Worm (Caenorhabditis elegans) whole organism, young adult: ENCODE measurements around the gene D1086.7.
"Not testable (repeated sequence)": the region's sequence is repeated elsewhere in the genome, so short reads cannot be mapped to it uniquely, and the experiment has no call there.

ENCODE experiments used
- B0019.2 ChIP-seq: fragments of 200-800 bp; sonication (Bioruptor generic); conservative IDR thresholded peaks from 2 replicates; pipeline ENCODE4 v1.3.6; 2022; ENCODE audit warnings: missing genetic modification reagents, missing genetic modification characterization, missing compliant biosample characterization
- C06A6.2 ChIP-seq: fragments of 200-800 bp; sonication (Bioruptor generic); conservative IDR thresholded peaks from 2 replicates; pipeline ENCODE4 v1.3.6; 2022; ENCODE audit warnings: missing genetic modification characterization, missing compliant biosample characterization
- C17E4.6 ChIP-seq: fragments of 200-800 bp; sonication (Bioruptor generic); IDR thresholded peaks from 2 replicates; pipeline ENCODE4 v1.3.6; 2022; ENCODE audit warnings: missing genetic modification reagents, missing genetic modification characterization, missing compliant biosample characterization
- D2030.7 ChIP-seq: fragments of 200-800 bp; sonication (Bioruptor generic); IDR thresholded peaks from 2 replicates; pipeline ENCODE4 v1.3.6; 2022; ENCODE audit warnings: missing genetic modification reagents, missing genetic modification characterization, missing compliant biosample characterization
- F33H1.4 ChIP-seq: fragments of 200-800 bp; sonication (Bioruptor generic); IDR thresholded peaks from 2 replicates; pipeline ENCODE4 v1.3.6; 2022; ENCODE audit warnings: missing genetic modification reagents, missing genetic modification characterization, missing compliant biosample characterization
- F37B4.10 ChIP-seq: fragments of 200-800 bp; sonication (Bioruptor generic); IDR thresholded peaks from 2 replicates; pipeline ENCODE4 v1.3.6; 2022; ENCODE audit warnings: missing genetic modification characterization, missing compliant biosample characterization
- K11D2.4 ChIP-seq: fragments of 200-800 bp; sonication (Bioruptor generic); IDR thresholded peaks from 2 replicates; pipeline ENCODE4 v1.3.6; 2022; ENCODE audit warnings: missing genetic modification reagents, missing genetic modification characterization, missing compliant biosample characterization
- K12H6.12 ChIP-seq: fragments of 200-800 bp; sonication (Bioruptor generic); optimal IDR thresholded peaks from 2 replicates; lab custom pipeline; 2018; ENCODE audit warnings: mild to moderate bottlenecking, missing genetic modification characterization, missing compliant biosample characterization
- Y53F4B.3 ChIP-seq: fragments of 200-800 bp; sonication (Bioruptor generic); IDR thresholded peaks from 2 replicates; pipeline ENCODE4 v1.3.6; 2022; ENCODE audit warnings: missing genetic modification reagents, missing genetic modification characterization, missing compliant biosample characterization
- Y56A3A.18 ChIP-seq: fragments of 200-800 bp; sonication (Bioruptor generic); IDR thresholded peaks from 2 replicates; pipeline ENCODE4 v1.3.6; 2022; ENCODE audit warnings: missing genetic modification reagents, missing genetic modification characterization, missing compliant biosample characterization
- Y67H2A.10 ChIP-seq: fragments of 200-800 bp; sonication (Bioruptor generic); conservative IDR thresholded peaks from 2 replicates; pipeline ENCODE4 v1.3.6; 2022; ENCODE audit warnings: missing genetic modification reagents, missing genetic modification characterization, missing compliant biosample characterization
- Y95B8A.8 ChIP-seq: fragments of 200-800 bp; sonication (Bioruptor generic); IDR thresholded peaks from 2 replicates; pipeline ENCODE4 v1.3.6; 2022; ENCODE audit warnings: missing genetic modification reagents, missing genetic modification characterization, missing compliant biosample characterization
- ZK185.1 ChIP-seq: sonication (generic microtip); optimal IDR thresholded peaks from 2 replicates; lab custom pipeline; 2016; ENCODE audit warnings: mild to moderate bottlenecking, missing genetic modification characterization, missing compliant biosample characterization; ENCODE audit not compliant: poor library complexity, severe bottlenecking
- aptf-2 ChIP-seq: fragments of 200-800 bp; sonication (Bioruptor generic); conservative IDR thresholded peaks from 2 replicates; pipeline ENCODE4 v1.3.6; 2022; ENCODE audit warnings: missing genetic modification reagents, missing genetic modification characterization, missing compliant biosample characterization
- athp-1 ChIP-seq: sonication (generic microtip); optimal IDR thresholded peaks from 2 replicates; lab custom pipeline; 2017; ENCODE audit warnings: mild to moderate bottlenecking, missing genetic modification characterization, missing compliant biosample characterization
- attf-3 ChIP-seq: fragments of 200-800 bp; sonication (Bioruptor generic); conservative IDR thresholded peaks from 2 replicates; pipeline ENCODE4 v1.3.6; 2022; ENCODE audit warnings: missing genetic modification reagents, missing genetic modification characterization, missing compliant biosample characterization
- bed-2 ChIP-seq: fragments of 200-800 bp; sonication (Bioruptor generic); IDR thresholded peaks from 2 replicates; pipeline ENCODE4 v1.3.6; 2022; ENCODE audit warnings: missing genetic modification reagents, missing genetic modification characterization, missing compliant biosample characterization
- cebp-1 ChIP-seq, 2 experiments: fragments of 200-800 bp in 1 of 2; sonication (Bioruptor generic) in 1 of 2; sonication (generic microtip) in 1 of 2; IDR thresholded peaks in 1 of 2; optimal IDR thresholded peaks in 1 of 2; 2 replicates each; pipeline versions ENCODE4 v1.3.6 to Lab custom; 2017 to 2022; ENCODE audit warnings: missing compliant biosample characterization in 2 of 2, missing genetic modification characterization in 2 of 2, mild to moderate bottlenecking in 1 of 2, missing genetic modification reagents in 1 of 2, moderate library complexity in 1 of 2
- cebp-2 ChIP-seq: fragments of 200-800 bp; sonication (Bioruptor generic); IDR thresholded peaks from 2 replicates; pipeline ENCODE4 v1.3.6; 2022; ENCODE audit warnings: missing genetic modification characterization, missing compliant biosample characterization
- ceh-100 ChIP-seq: fragments of 200-800 bp; sonication (Bioruptor generic); IDR thresholded peaks from 2 replicates; pipeline ENCODE4 v1.3.6; 2022; ENCODE audit warnings: missing genetic modification reagents, missing genetic modification characterization, missing compliant biosample characterization
- ceh-27 ChIP-seq: fragments of 200-800 bp; sonication (Bioruptor generic); optimal IDR thresholded peaks from 2 replicates; lab custom pipeline; 2018; ENCODE audit warnings: mild to moderate bottlenecking, missing genetic modification characterization, moderate library complexity, missing compliant biosample characterization
- dox-1 ChIP-seq: fragments of 200-800 bp; sonication (Bioruptor generic); IDR thresholded peaks from 2 replicates; pipeline ENCODE4 v1.3.6; 2022; ENCODE audit warnings: missing genetic modification reagents, missing genetic modification characterization, missing compliant biosample characterization
- egl-18 ChIP-seq: fragments of 200-800 bp; sonication (Bioruptor generic); IDR thresholded peaks from 2 replicates; pipeline ENCODE4 v1.3.6; 2022; ENCODE audit warnings: missing genetic modification reagents, missing genetic modification characterization, missing compliant biosample characterization
- hmg-1.2 ChIP-seq: fragments of 200-800 bp; sonication (Bioruptor generic); IDR thresholded peaks from 2 replicates; pipeline ENCODE4 v1.3.6; 2022; ENCODE audit warnings: missing genetic modification reagents, missing genetic modification characterization, missing compliant biosample characterization
- hmg-20 ChIP-seq: fragments of 200-800 bp; sonication (Bioruptor generic); IDR thresholded peaks from 2 replicates; pipeline ENCODE4 v1.3.6; 2022; ENCODE audit warnings: missing genetic modification reagents, missing genetic modification characterization, missing compliant biosample characterization
- hsf-1 ChIP-seq: fragments of 200-800 bp; sonication (Bioruptor generic); IDR thresholded peaks from 2 replicates; pipeline ENCODE4 v1.3.6; 2022; ENCODE audit warnings: missing genetic modification reagents, missing genetic modification characterization, missing compliant biosample characterization
- lin-26 ChIP-seq: fragments of 200-800 bp; sonication (Bioruptor generic); IDR thresholded peaks from 2 replicates; pipeline ENCODE4 v1.3.6; 2022; ENCODE audit warnings: missing genetic modification reagents, missing genetic modification characterization, missing compliant biosample characterization
- lin-40 ChIP-seq: sonication (generic microtip); optimal IDR thresholded peaks from 2 replicates; lab custom pipeline; 2016; ENCODE audit warnings: missing genetic modification characterization, mild to moderate bottlenecking, missing compliant biosample characterization, missing genotype, missing genetic modification reagents
- madf-3 ChIP-seq: fragments of 200-800 bp; sonication (Bioruptor generic); IDR thresholded peaks from 2 replicates; pipeline ENCODE4 v1.3.6; 2022; ENCODE audit warnings: missing genetic modification reagents, missing genetic modification characterization, missing compliant biosample characterization
- madf-6 ChIP-seq: fragments of 200-800 bp; sonication (Bioruptor generic); IDR thresholded peaks from 2 replicates; pipeline ENCODE4 v1.3.6; 2022; ENCODE audit warnings: missing genetic modification reagents, missing genetic modification characterization, missing compliant biosample characterization
- madf-8 ChIP-seq: fragments of 200-800 bp; sonication (Bioruptor generic); conservative IDR thresholded peaks from 2 replicates; pipeline ENCODE4 v1.3.6; 2022; ENCODE audit warnings: missing genetic modification reagents, missing genetic modification characterization, missing compliant biosample characterization
- mcd-1 ChIP-seq: fragments of 200-800 bp; sonication (Bioruptor generic); IDR thresholded peaks from 2 replicates; pipeline ENCODE4 v1.3.6; 2022; ENCODE audit warnings: missing genetic modification reagents, missing genetic modification characterization, missing compliant biosample characterization
- nhr-120 ChIP-seq: fragments of 200-800 bp; sonication (Bioruptor generic); IDR thresholded peaks from 2 replicates; pipeline ENCODE4 v1.3.6; 2022; ENCODE audit warnings: missing genetic modification characterization, missing compliant biosample characterization
- pbrm-1 ChIP-seq: fragments of 200-800 bp; sonication (Bioruptor generic); IDR thresholded peaks from 2 replicates; pipeline ENCODE4 v1.3.6; 2022; ENCODE audit warnings: missing genetic modification reagents, missing genetic modification characterization, missing compliant biosample characterization
- rpc-1 ChIP-seq, 2 experiments: fragments of 150-350 bp in 1 of 2; sonication (generic microtip) in 1 of 2; optimal IDR thresholded peaks; 2 replicates each; lab custom pipeline; 2014 to 2018; ENCODE audit warnings: missing biosample characterization in 1 of 2, missing genetic modification characterization in 1 of 2, missing genetic modification reagents in 1 of 2, missing genotype in 1 of 2
- sea-2 ChIP-seq: fragments of 200-800 bp; sonication (Bioruptor generic); IDR thresholded peaks from 2 replicates; pipeline ENCODE4 v1.3.6; 2022; ENCODE audit warnings: missing genetic modification characterization, missing compliant biosample characterization
- snpc-4 ChIP-seq, 5 experiments: fragments of 150-350 bp in 1 of 5; sonication (generic microtip) in 4 of 5; optimal IDR thresholded peaks; 2 replicates each; lab custom pipeline; 2014 to 2018; ENCODE audit warnings: missing genetic modification characterization in 5 of 5, missing biosample characterization in 3 of 5, antibody characterized with exemption in 2 of 5, mild to moderate bottlenecking in 2 of 5, missing compliant biosample characterization in 2 of 5, missing genotype in 2 of 5, moderate library complexity in 2 of 5, missing genetic modification reagents in 1 of 5
- tbp1 ChIP-seq: fragments of 200-800 bp; sonication (Bioruptor generic); optimal IDR thresholded peaks from 2 replicates; lab custom pipeline; 2018; ENCODE audit warnings: mild to moderate bottlenecking, missing genetic modification characterization, missing compliant biosample characterization
- tlf-1 ChIP-seq: fragments of 200-800 bp; sonication (Bioruptor generic); optimal IDR thresholded peaks from 2 replicates; lab custom pipeline; 2018; ENCODE audit warnings: mild to moderate bottlenecking, missing genetic modification characterization, missing compliant biosample characterization
- ztf-26 ChIP-seq: sonication (generic microtip); optimal IDR thresholded peaks from 2 replicates; lab custom pipeline; 2017; ENCODE audit warnings: missing genetic modification characterization, missing compliant biosample characterization
- ztf-28 ChIP-seq: fragments of 200-800 bp; sonication (Bioruptor generic); IDR thresholded peaks from 2 replicates; pipeline ENCODE4 v1.3.6; 2022; ENCODE audit warnings: missing genetic modification reagents, missing genetic modification characterization, missing compliant biosample characterization
- ztf-6 ChIP-seq: fragments of 200-800 bp; sonication (Bioruptor generic); IDR thresholded peaks from 2 replicates; pipeline ENCODE4 v1.3.6; 2022; ENCODE audit warnings: missing genetic modification reagents, missing genetic modification characterization, missing compliant biosample characterization

D1086.7 gene

ce11 chrV:14083970-14084369 is at the start of gene D1086.7:
Gene D1086.7 (plus strand): TSS chrV:14084270.
- no peak for TF ChIP-seq hmg-20 (GFP tag; lab: Robert Waterston, UW)
- TF ChIP-seq aptf-2 (GFP tag; lab: Robert Waterston, UW), result no peak
- TF ChIP-seq B0019.2 (GFP tag; lab: Robert Waterston, UW), result no peak
- TF ChIP-seq K12H6.12, result no peak
- no peak for TF ChIP-seq cebp-2 (GFP tag; lab: Robert Waterston, UW)

DNA sequence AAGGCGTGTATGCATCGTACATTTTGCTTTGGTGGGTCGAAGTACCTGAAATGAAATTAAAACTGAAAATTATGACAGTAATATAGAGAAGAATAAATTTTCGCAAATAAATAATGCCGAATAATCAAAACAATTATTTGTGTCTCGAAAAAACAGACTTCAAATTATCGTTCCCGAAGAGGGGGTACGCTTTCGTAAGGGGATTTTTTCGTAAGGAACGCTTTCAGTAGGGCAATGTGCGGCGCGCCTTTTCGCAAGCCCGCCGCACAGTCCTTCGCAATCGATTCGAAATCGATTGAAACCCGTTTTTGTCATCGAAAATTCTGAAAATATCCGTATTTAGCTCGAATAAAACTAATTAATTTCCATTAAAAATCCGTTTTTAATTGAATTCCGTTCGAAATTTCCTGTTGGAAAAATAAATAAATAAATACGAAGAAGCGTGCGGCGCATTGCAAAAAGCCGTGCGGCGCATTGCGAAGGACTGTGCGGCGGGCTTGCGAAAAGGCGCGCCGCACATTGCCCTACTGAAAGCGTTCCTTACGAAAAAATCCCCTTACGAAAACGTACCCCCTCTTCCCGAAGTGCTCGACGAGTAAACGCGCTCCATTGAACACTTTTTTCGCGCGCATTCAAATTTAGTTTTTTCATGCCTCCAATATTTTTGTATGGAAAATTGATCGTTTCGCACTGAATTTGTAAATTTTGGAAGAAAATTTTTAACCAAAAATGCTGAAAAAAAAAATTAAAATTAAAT is 45.6 kb upstream of the D1086.7 start, which contains the start of gene vps-39:
Gene vps-39 (minus strand): TSS at position 51 of the 757 bp plus-strand sequence.
- TF ChIP-seq aptf-2 (GFP tag; lab: Robert Waterston, UW), result peak; percentile 97
- peak; percentile 86 for TF ChIP-seq hmg-20 (GFP tag; lab: Robert Waterston, UW)
- peak; percentile 31 for TF ChIP-seq ceh-27 (GFP tag; lab: Kevin White, UChicago)
- TF ChIP-seq egl-18 (GFP tag; lab: Robert Waterston, UW), result 0 out of 2 replicates have a peak, but pooled peaks have one; percentile 35
- peak; percentile 87; the same call in 1 of the 2 replicates for TF ChIP-seq sea-2
- TF ChIP-seq snpc-4 (GFP tag; optimal IDR thresholded peaks at IDR 0.05; lab: Kevin White, UChicago); rpc-1 (tag; optimal IDR thresholded peaks at IDR 0.05; lab: Kevin White, UChicago): not testable (repeated sequence)
- peak in 2 of 4 experiments; percentile 61 to 67 for TF ChIP-seq snpc-4 (tag; optimal IDR thresholded peaks at IDR 0.05; lab: Kevin White, UChicago)
- TF ChIP-seq madf-3 (GFP tag; lab: Robert Waterston, UW), result peak; percentile 80; the same call in 1 of the 2 replicates
- TF ChIP-seq C17E4.6 (GFP tag; lab: Robert Waterston, UW), result peak; percentile 94
- peak; percentile 61 for TF ChIP-seq lin-40 (tag; lab: Kevin White, UChicago)
- peak; percentile 98 for TF ChIP-seq D2030.7 (GFP tag; lab: Robert Waterston, UW)
- TF ChIP-seq hmg-1.2 (GFP tag; lab: Robert Waterston, UW), result peak; percentile 82
- peak; percentile 99 for TF ChIP-seq C06A6.2 (GFP tag; lab: Robert Waterston, UW)
- peak; percentile 94 for TF ChIP-seq madf-6
- TF ChIP-seq Y95B8A.8 (GFP tag; lab: Robert Waterston, UW), result peak; percentile 96
- peak; percentile 87 for TF ChIP-seq bed-2 (GFP tag; lab: Robert Waterston, UW)
- TF ChIP-seq mcd-1 (GFP tag; lab: Robert Waterston, UW), result peak; percentile 100
- peak; percentile 15 for TF ChIP-seq ZK185.1
- TF ChIP-seq Y53F4B.3 (GFP tag; lab: Robert Waterston, UW), result peak; percentile 80
- peak; percentile 82 for TF ChIP-seq lin-26 (GFP tag; lab: Robert Waterston, UW)
- peak; percentile 9 for TF ChIP-seq tbp1 (GFP tag; lab: Kevin White, UChicago)
- peak; percentile 81 for TF ChIP-seq B0019.2 (GFP tag; lab: Robert Waterston, UW)
- peak; percentile 27 for TF ChIP-seq athp-1 (tag; lab: Kevin White, UChicago)
- TF ChIP-seq Y56A3A.18 (GFP tag; lab: Robert Waterston, UW), result peak; percentile 75; the same call in 1 of the 2 replicates
- TF ChIP-seq F33H1.4, result peak; percentile 82
- peak; percentile 25 for TF ChIP-seq ztf-26 (tag; lab: Kevin White, UChicago)
- TF ChIP-seq ztf-28 (GFP tag; lab: Robert Waterston, UW), result peak; percentile 98
- 0 out of 2 replicates have a peak, but pooled peaks have one; percentile 29 for TF ChIP-seq nhr-120 (GFP tag; lab: Robert Waterston, UW)
- TF ChIP-seq attf-3, result peak; percentile 82
- peak; percentile 23 for TF ChIP-seq rpc-1 (optimal IDR thresholded peaks at IDR 0.05; lab: Kevin White, UChicago)
- TF ChIP-seq tlf-1 (GFP tag; lab: Kevin White, UChicago), result peak; percentile 35
- TF ChIP-seq ztf-6 (GFP tag; lab: Robert Waterston, UW), result peak; percentile 84
- TF ChIP-seq ceh-100 (GFP tag; lab: Robert Waterston, UW), result peak; percentile 99
- TF ChIP-seq cebp-1 (GFP tag; IDR thresholded peaks at IDR 0.05; lab: Robert Waterston, UW), result peak; percentile 77
- peak; percentile 73 for TF ChIP-seq cebp-1 (tag; optimal IDR thresholded peaks at IDR 0.05; lab: Kevin White, UChicago)
- peak; percentile 98 for TF ChIP-seq pbrm-1 (GFP tag; lab: Robert Waterston, UW)
- 0 out of 2 replicates have a peak, but pooled peaks have one; percentile 86 for TF ChIP-seq F37B4.10 (GFP tag; lab: Robert Waterston, UW)
- peak; percentile 94 for TF ChIP-seq K11D2.4 (GFP tag; lab: Robert Waterston, UW)
- peak; percentile 99 for TF ChIP-seq dox-1 (GFP tag; lab: Robert Waterston, UW)
- TF ChIP-seq hsf-1 (GFP tag; lab: Robert Waterston, UW), result peak; percentile 83
- TF ChIP-seq Y67H2A.10 (GFP tag; lab: Robert Waterston, UW), result peak; percentile 91
- peak; percentile 86 for TF ChIP-seq madf-8 (GFP tag; lab: Robert Waterston, UW)
- TF ChIP-seq cebp-2 (GFP tag; lab: Robert Waterston, UW), result peak; percentile 83; the same call in 1 of the 2 replicates
